Worm (Caenorhabditis elegans): ENCODE data around the gene Y37D8A.6.

Y37D8A.6 gene

DNA sequence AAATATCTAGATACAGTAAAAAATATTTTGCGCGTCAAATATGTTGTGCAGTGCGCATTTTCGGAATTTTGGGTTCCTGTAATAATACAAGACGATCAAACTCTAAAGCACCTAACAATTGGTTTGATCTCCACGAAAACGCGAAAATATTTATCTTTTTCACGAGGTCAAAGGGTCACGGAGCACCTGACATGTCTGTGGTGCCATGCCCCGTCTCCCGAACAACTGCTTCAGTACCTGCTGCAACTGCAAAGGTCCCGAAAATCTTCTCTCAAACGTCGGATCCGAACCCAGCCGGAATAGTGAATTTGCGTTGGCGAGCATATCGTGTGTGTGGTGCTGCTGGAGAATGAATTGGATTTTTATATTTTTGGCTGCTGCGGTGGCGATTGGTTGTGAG is 50.2 kb downstream of the Y37D8A.6 start, which contains the start of the genes Y37D8A.2 and Y37D8A.25:
Y37D8A.2 (plus strand) TSS at position 285 of the 400 bp plus-strand sequence.
Y37D8A.25 (minus strand) TSS at position 345 of the 400 bp plus-strand sequence.
- no peak for TF ChIP-seq ztf-23 (GFP tag; IDR thresholded peaks at IDR 0.05)
- no peak for TF ChIP-seq ztf-29 (GFP tag; IDR thresholded peaks at IDR 0.05)
- no peak for TF ChIP-seq med-1 (GFP tag; optimal IDR thresholded peaks at IDR 0.05; ENCODE audit: insufficient read depth)
- TF ChIP-seq ref-1 (GFP tag; conservative IDR thresholded peaks at IDR 0.05), result no peak
- no peak for TF ChIP-seq T22C8.4 (GFP tag; IDR thresholded peaks at IDR 0.05)
- TF ChIP-seq klf-2 (GFP tag; conservative IDR thresholded peaks at IDR 0.05), result no peak
- no peak for TF ChIP-seq cog-1 (tag; optimal IDR thresholded peaks at IDR 0.05)

DNA sequence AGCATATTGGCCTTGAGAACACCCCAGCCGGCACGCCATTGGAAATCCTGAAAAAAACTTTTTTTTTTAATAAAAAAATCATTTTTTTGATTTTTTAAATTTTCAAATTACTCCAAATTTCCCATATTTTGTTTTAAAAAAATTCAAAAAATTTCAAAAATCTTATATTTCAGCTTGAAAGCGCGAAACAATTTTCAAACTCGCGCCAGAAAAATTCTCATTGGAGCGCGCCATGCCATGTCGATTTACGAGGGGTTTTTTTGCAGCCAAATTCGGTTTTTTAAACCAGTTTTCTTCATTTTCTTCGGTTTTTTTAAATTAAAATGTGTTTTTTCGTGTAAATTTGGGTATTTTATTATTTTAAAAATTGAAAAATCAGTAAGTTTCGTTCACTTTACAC is 50.9 kb downstream of the Y37D8A.6 start:
- no peak for TF ChIP-seq cog-1 (tag; optimal IDR thresholded peaks at IDR 0.05)
- no peak for TF ChIP-seq flt-1 (GFP tag; IDR thresholded peaks at IDR 0.05)
- no peak for TF ChIP-seq ztf-23 (GFP tag; IDR thresholded peaks at IDR 0.05)
- no peak for TF ChIP-seq ztf-29 (GFP tag; IDR thresholded peaks at IDR 0.05)
- TF ChIP-seq tab-1 (GFP tag; IDR thresholded peaks at IDR 0.05), result no peak
- no peak for TF ChIP-seq med-1 (GFP tag; optimal IDR thresholded peaks at IDR 0.05; ENCODE audit: insufficient read depth)
- no peak for TF ChIP-seq ref-1 (GFP tag; conservative IDR thresholded peaks at IDR 0.05)
- no peak for TF ChIP-seq T22C8.4 (GFP tag; IDR thresholded peaks at IDR 0.05)
- no peak for TF ChIP-seq klf-2 (GFP tag; conservative IDR thresholded peaks at IDR 0.05)

DNA sequence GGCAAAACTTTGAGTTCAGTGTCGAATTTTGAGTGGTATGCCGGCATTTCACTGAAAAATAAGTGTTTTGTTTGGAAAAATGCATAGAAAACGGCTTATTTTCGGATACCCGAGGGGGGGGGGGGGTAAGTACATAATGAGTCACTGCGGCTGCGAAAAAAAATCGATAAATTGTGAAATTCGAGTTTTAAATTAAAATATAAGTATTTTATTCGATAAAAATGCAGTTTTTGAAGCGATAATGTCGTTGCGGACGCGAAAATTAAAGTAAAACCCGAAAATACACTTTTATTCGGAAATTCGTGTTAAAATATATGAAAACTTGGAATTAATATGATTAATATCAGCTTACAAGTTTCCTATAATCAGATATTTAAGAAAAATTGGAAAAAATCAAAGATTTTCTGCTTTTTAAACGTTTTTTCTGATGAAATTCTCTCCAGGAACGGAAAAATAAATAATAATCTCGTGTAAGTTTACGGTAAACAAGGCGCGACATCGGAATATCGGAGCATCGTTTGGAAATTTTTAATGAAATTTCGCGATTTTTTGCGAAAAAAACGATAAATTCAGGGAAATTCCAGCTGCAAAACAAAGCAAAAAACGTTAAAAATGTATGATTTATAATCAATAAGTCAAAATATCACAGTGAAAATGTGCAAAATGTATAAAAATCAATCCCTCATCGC is 51.9 kb downstream of the Y37D8A.6 start, which contains the start of gene arx-5:
arx-5 (minus strand) TSS at position 51 of the 689 bp plus-strand sequence.
- TF ChIP-seq flt-1 (GFP tag; IDR thresholded peaks at IDR 0.05) (no peak), T22C8.4 (GFP tag; IDR thresholded peaks at IDR 0.05) (peak; percentile 40; the same call in 1 of the 2 replicates)

DNA sequence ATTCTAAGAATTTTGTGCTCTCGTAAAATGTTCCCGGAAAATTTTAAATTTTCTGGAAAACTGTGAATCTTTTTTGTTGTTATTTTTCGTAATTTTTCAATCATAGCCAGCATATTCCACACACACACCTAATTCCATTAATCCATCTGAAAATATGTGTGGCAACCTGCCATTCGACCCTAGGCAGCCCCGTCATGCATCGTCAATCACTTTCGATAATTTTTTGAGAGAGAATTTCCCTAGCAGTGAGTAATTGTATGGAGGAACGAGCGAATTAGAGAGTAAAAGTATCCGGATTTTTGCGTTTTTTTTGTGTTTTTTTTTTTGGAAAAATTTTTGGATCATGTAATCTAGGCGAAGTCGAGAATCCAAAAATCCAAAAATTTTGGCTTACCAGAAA is 56.9 kb downstream of the Y37D8A.6 start, which contains the start of gene BE10.4:
BE10.4 (plus strand) TSS at position 301 of the 400 bp plus-strand sequence.
- no peak for TF ChIP-seq klf-2 (GFP tag; conservative IDR thresholded peaks at IDR 0.05)
- TF ChIP-seq tab-1 (GFP tag; IDR thresholded peaks at IDR 0.05), result no peak
- no peak for TF ChIP-seq cog-1 (tag; optimal IDR thresholded peaks at IDR 0.05)
- TF ChIP-seq med-1 (GFP tag; optimal IDR thresholded peaks at IDR 0.05; ENCODE audit: insufficient read depth), result no peak
- TF ChIP-seq flt-1 (GFP tag; IDR thresholded peaks at IDR 0.05), result no peak
- TF ChIP-seq ztf-29 (GFP tag; IDR thresholded peaks at IDR 0.05), result no peak
- TF ChIP-seq ztf-23 (GFP tag; IDR thresholded peaks at IDR 0.05), result no peak
- TF ChIP-seq ref-1 (GFP tag; conservative IDR thresholded peaks at IDR 0.05), result no peak
- no peak for TF ChIP-seq T22C8.4 (GFP tag; IDR thresholded peaks at IDR 0.05)

DNA sequence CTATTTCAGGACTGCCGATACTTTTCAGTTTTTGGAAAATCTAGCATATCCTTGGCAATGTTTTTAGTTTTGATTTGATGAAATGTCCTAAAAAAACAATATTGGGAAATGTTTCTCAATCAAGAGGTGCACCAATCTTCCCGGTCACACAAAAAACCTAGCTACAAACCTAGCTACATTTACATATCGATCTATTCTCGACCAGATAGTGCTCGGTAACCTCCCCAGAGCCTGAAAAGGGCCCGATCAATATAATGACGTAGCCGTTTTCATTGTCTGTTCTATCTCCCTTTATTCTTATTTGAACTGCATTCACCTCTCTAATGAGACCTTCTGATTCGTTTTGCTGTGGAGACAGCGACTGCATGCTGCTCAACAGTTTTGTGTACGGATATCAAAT is 62.4 kb downstream of the Y37D8A.6 start, which contains the start of gene BE10.3:
BE10.3 (plus strand) TSS at position 301 of the 400 bp plus-strand sequence.
- TF ChIP-seq cog-1 (tag; optimal IDR thresholded peaks at IDR 0.05), result no peak
- no peak for TF ChIP-seq ztf-29 (GFP tag; IDR thresholded peaks at IDR 0.05)
- no peak for TF ChIP-seq T22C8.4 (GFP tag; IDR thresholded peaks at IDR 0.05)
- no peak for TF ChIP-seq ref-1 (GFP tag; conservative IDR thresholded peaks at IDR 0.05)
- TF ChIP-seq med-1 (GFP tag; optimal IDR thresholded peaks at IDR 0.05; ENCODE audit: insufficient read depth), result no peak
- no peak for TF ChIP-seq ztf-23 (GFP tag; IDR thresholded peaks at IDR 0.05)
- no peak for TF ChIP-seq flt-1 (GFP tag; IDR thresholded peaks at IDR 0.05)
- no peak for TF ChIP-seq klf-2 (GFP tag; conservative IDR thresholded peaks at IDR 0.05)
- TF ChIP-seq tab-1 (GFP tag; IDR thresholded peaks at IDR 0.05), result no peak
